Worm (Caenorhabditis elegans): ENCODE data around the gene srab-25.

DNA sequence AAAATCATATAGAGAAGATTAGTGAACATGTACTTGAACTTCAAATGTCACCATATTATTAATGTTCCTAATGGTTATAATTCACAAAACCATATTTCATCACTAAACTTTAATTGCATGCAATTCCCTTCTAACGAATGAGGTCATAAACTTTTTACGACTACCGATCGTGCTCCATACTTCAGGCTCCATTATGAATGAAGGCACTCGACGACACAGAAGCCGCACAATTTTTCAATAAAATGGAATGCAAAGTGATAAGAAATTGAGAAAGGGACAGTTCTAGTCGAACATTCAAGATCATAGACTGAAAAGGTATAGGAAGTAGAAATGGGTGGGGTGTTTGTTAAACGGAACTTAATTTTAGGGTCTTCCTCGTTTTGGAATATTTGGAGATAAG is 15.1 kb upstream of the srab-25 start:
- no peak for TF ChIP-seq unc-86 (tag; optimal IDR thresholded peaks at IDR 0.05)
- TF ChIP-seq nhr-11 (tag; optimal IDR thresholded peaks at IDR 0.05), result no peak
- no peak for TF ChIP-seq snpc-4 (tag; optimal IDR thresholded peaks at IDR 0.05)
- TF ChIP-seq dpl-1 (GFP tag; optimal IDR thresholded peaks at IDR 0.05), result no peak
- no peak for TF ChIP-seq nhr-12 (tag; optimal IDR thresholded peaks at IDR 0.05)
- no peak for TF ChIP-seq ceh-82 (tag; optimal IDR thresholded peaks at IDR 0.05)
- TF ChIP-seq nhr-20 (tag; optimal IDR thresholded peaks at IDR 0.05), result no peak
- TF ChIP-seq ztf-11 (tag; optimal IDR thresholded peaks at IDR 0.05), result no peak
- TF ChIP-seq tbx-2 (tag; optimal IDR thresholded peaks at IDR 0.05), result no peak
- no peak for TF ChIP-seq elt-3 (tag; optimal IDR thresholded peaks at IDR 0.05)
- TF ChIP-seq unc-62 (GFP tag; optimal IDR thresholded peaks at IDR 0.05), result no peak
- no peak for TF ChIP-seq nhr-28 (tag; optimal IDR thresholded peaks at IDR 0.05)

Data from whole organism, L1 larva.